Worm (Caenorhabditis elegans) whole organism, L4 larva: ENCODE results near the gene tra-1.

Experiments
- F26F4.8 ChIP-seq: fragments of 200-800 bp; sonication (Bioruptor generic); conservative IDR thresholded peaks from 2 replicates; pipeline ENCODE4 v1.3.6; 2022; ENCODE audit warnings: missing genetic modification characterization, missing compliant biosample characterization
- F37D6.2 ChIP-seq: sonication (generic microtip); optimal IDR thresholded peaks from 2 replicates; lab custom pipeline; 2016; ENCODE audit warnings: mild to moderate bottlenecking, missing genetic modification characterization, missing compliant biosample characterization
- R02D3.7 ChIP-seq: fragments of 150-350 bp; sonication (generic microtip); optimal IDR thresholded peaks from 3 replicates; lab custom pipeline; 2014; ENCODE audit warnings: missing biosample characterization, missing genetic modification characterization
- T20F7.1 ChIP-seq: fragments of 200-800 bp; sonication (Bioruptor generic); optimal IDR thresholded peaks from 2 replicates; lab custom pipeline; 2018; ENCODE audit warnings: mild to moderate bottlenecking, missing genetic modification characterization, missing compliant biosample characterization
- Y105C5A.15 ChIP-seq: fragments of 200-800 bp; sonication (Bioruptor generic); IDR thresholded peaks from 2 replicates; pipeline ENCODE4 v1.3.6; 2022; ENCODE audit warnings: missing genetic modification characterization, missing compliant biosample characterization
- Y75B8A.6 ChIP-seq: fragments of 200-800 bp; sonication (Bioruptor generic); IDR thresholded peaks from 2 replicates; pipeline ENCODE4 v1.3.6; 2022; ENCODE audit warnings: missing genetic modification reagents, missing genetic modification characterization, missing compliant biosample characterization
- ZK546.5 ChIP-seq, 2 experiments: sonication (generic microtip); optimal IDR thresholded peaks; 2 replicates each; lab custom pipeline; 2017; ENCODE audit warnings: missing biosample characterization in 2 of 2, missing genetic modification characterization in 2 of 2
- aha-1 ChIP-seq: fragments of 150-350 bp; peaks from one replicate; lab custom pipeline; 2014; ENCODE audit warnings: missing biosample characterization, missing genetic modification characterization
- arid-1 ChIP-seq: fragments of 200-800 bp; sonication (Bioruptor generic); conservative IDR thresholded peaks from 2 replicates; pipeline ENCODE4 v1.3.6; 2022; ENCODE audit warnings: missing genetic modification reagents, missing genetic modification characterization, missing compliant biosample characterization
- ceh-62 ChIP-seq: sonication (generic microtip); optimal IDR thresholded peaks from 2 replicates; lab custom pipeline; 2017; ENCODE audit warnings: missing biosample characterization, missing genetic modification characterization
- ceh-82 ChIP-seq: sonication (generic microtip); optimal IDR thresholded peaks from 2 replicates; lab custom pipeline; 2017; ENCODE audit warnings: missing biosample characterization, missing genetic modification characterization
- cey-2 ChIP-seq: sonication (generic microtip); optimal IDR thresholded peaks from 3 replicates; lab custom pipeline; 2017; ENCODE audit warnings: missing genetic modification characterization, mild to moderate bottlenecking, missing compliant biosample characterization, antibody characterized with exemption, borderline replicate concordance; ENCODE audit not compliant: insufficient read depth
- ctbp-1 ChIP-seq: fragments of 200-800 bp; sonication (Bioruptor generic); IDR thresholded peaks from 2 replicates; pipeline ENCODE4 v1.3.6; 2022; ENCODE audit warnings: missing genetic modification reagents, missing genetic modification characterization, missing compliant biosample characterization
- daf-16 ChIP-seq, 3 experiments: sonication (generic microtip); optimal IDR thresholded peaks; 2 replicates each; lab custom pipeline; 2016 to 2017; ENCODE audit warnings: missing genetic modification characterization in 3 of 3, missing genetic modification reagents in 3 of 3, mild to moderate bottlenecking in 2 of 3, missing compliant biosample characterization in 2 of 3, missing biosample characterization in 1 of 3, moderate library complexity in 1 of 3
- dmd-6 ChIP-seq: fragments of 200-800 bp; sonication (Bioruptor generic); IDR thresholded peaks from 2 replicates; pipeline ENCODE4 v1.3.6; 2022; ENCODE audit warnings: missing genetic modification reagents, missing genetic modification characterization, missing compliant biosample characterization
- dmd-8 ChIP-seq: fragments of 200-800 bp; sonication (Bioruptor generic); IDR thresholded peaks from 2 replicates; pipeline ENCODE4 v1.3.6; 2022; ENCODE audit warnings: missing genetic modification characterization, missing compliant biosample characterization
- dpl-1 ChIP-seq: fragments of 150-350 bp; optimal IDR thresholded peaks from 2 replicates; lab custom pipeline; 2014; ENCODE audit warnings: missing biosample characterization, missing genetic modification reagents, missing genetic modification characterization
- dve-1 ChIP-seq: sonication (generic microtip); optimal IDR thresholded peaks from 2 replicates; lab custom pipeline; 2017; ENCODE audit warnings: antibody characterized with exemption, mild to moderate bottlenecking, missing genetic modification characterization, missing compliant biosample characterization; ENCODE audit not compliant: insufficient read depth
- egl-43 ChIP-seq: fragments of 200-800 bp; sonication (Bioruptor generic); IDR thresholded peaks from 2 replicates; pipeline ENCODE4 v1.3.6; 2022; ENCODE audit warnings: missing genetic modification reagents, missing genetic modification characterization, missing compliant biosample characterization
- gei-8 ChIP-seq: fragments of 200-800 bp; sonication (Bioruptor generic); optimal IDR thresholded peaks from 2 replicates; lab custom pipeline; 2018; ENCODE audit warnings: mild to moderate bottlenecking, missing genetic modification characterization, missing compliant biosample characterization
- hif-1 ChIP-seq, 2 experiments: sonication (generic microtip); optimal IDR thresholded peaks; 2 replicates each; lab custom pipeline; 2016 to 2017; ENCODE audit warnings: missing compliant biosample characterization in 2 of 2, missing genetic modification characterization in 2 of 2, missing genetic modification reagents in 2 of 2, missing genotype in 2 of 2, mild to moderate bottlenecking in 1 of 2
- hlh-11 ChIP-seq: fragments of 200-800 bp; sonication (Bioruptor generic); optimal IDR thresholded peaks from 2 replicates; lab custom pipeline; 2018; ENCODE audit warnings: mild to moderate bottlenecking, missing genetic modification characterization, missing compliant biosample characterization
- hlh-30 ChIP-seq: sonication (generic microtip); optimal IDR thresholded peaks from 2 replicates; lab custom pipeline; 2017; ENCODE audit warnings: antibody characterized with exemption, mild to moderate bottlenecking, missing genetic modification characterization, missing compliant biosample characterization; ENCODE audit not compliant: insufficient read depth
- lin-39 ChIP-seq: fragments of 150-350 bp; optimal IDR thresholded peaks from 2 replicates; lab custom pipeline; 2014; ENCODE audit warnings: missing biosample characterization, missing genetic modification reagents, missing genetic modification characterization
- madf-9 ChIP-seq: fragments of 200-800 bp; sonication (Bioruptor generic); conservative IDR thresholded peaks from 2 replicates; pipeline ENCODE4 v1.3.6; 2022; ENCODE audit warnings: missing genetic modification reagents, missing genetic modification characterization, missing compliant biosample characterization
- mdl-1 ChIP-seq, 2 experiments: fragments of 150-350 bp in 1 of 2; sonication (generic microtip) in 1 of 2; optimal IDR thresholded peaks; 2 replicates each; lab custom pipeline; 2014 to 2017; ENCODE audit warnings: missing biosample characterization in 2 of 2, missing genetic modification characterization in 2 of 2
- mep-1 ChIP-seq: fragments of 150-350 bp; sonication (generic microtip); optimal IDR thresholded peaks from 3 replicates; lab custom pipeline; 2014; ENCODE audit warnings: missing biosample characterization, missing genetic modification characterization
- nhr-102 ChIP-seq: sonication (generic microtip); optimal IDR thresholded peaks from 2 replicates; lab custom pipeline; 2016; ENCODE audit warnings: mild to moderate bottlenecking, missing genetic modification characterization, moderate library complexity, missing compliant biosample characterization
- nhr-237 ChIP-seq: sonication (generic microtip); optimal IDR thresholded peaks from 2 replicates; lab custom pipeline; 2017; ENCODE audit warnings: missing biosample characterization, missing genetic modification characterization
- nhr-28 ChIP-seq: fragments of 150-350 bp; optimal IDR thresholded peaks from 2 replicates; lab custom pipeline; 2014; ENCODE audit warnings: missing biosample characterization, missing genetic modification characterization
- nhr-6 ChIP-seq: fragments of 150-350 bp; optimal IDR thresholded peaks from 2 replicates; lab custom pipeline; 2014; ENCODE audit warnings: missing biosample characterization, missing genetic modification characterization
- pha-4 ChIP-seq, 2 experiments: fragments of 150-350 bp in 1 of 2; fragments of 200-800 bp in 1 of 2; sonication (Bioruptor generic) in 1 of 2; IDR thresholded peaks in 1 of 2; optimal IDR thresholded peaks in 1 of 2; 2 replicates each; pipeline versions ENCODE4 v1.3.6 to Lab custom; 2014 to 2022; ENCODE audit warnings: missing genetic modification characterization in 2 of 2, missing genetic modification reagents in 2 of 2, missing biosample characterization in 1 of 2, missing compliant biosample characterization in 1 of 2
- pqm-1 ChIP-seq: sonication (generic microtip); optimal IDR thresholded peaks from 2 replicates; lab custom pipeline; 2017; ENCODE audit warnings: missing biosample characterization, missing genetic modification characterization
- saeg-2 ChIP-seq: fragments of 200-800 bp; sonication (Bioruptor generic); IDR thresholded peaks from 2 replicates; pipeline ENCODE4 v1.3.6; 2022; ENCODE audit warnings: missing genetic modification reagents, missing genetic modification characterization, missing compliant biosample characterization
- sdz-12 ChIP-seq: fragments of 200-800 bp; sonication (Bioruptor generic); optimal IDR thresholded peaks from 2 replicates; lab custom pipeline; 2018; ENCODE audit warnings: mild to moderate bottlenecking, missing genetic modification characterization, missing compliant biosample characterization
- skn-1 ChIP-seq: fragments of 150-350 bp; optimal IDR thresholded peaks from 2 replicates; lab custom pipeline; 2014; ENCODE audit warnings: missing biosample characterization, missing genetic modification characterization
- snpc-1.2 ChIP-seq: fragments of 200-800 bp; sonication (Bioruptor generic); IDR thresholded peaks from 2 replicates; pipeline ENCODE4 v1.3.6; 2022; ENCODE audit warnings: missing genetic modification reagents, missing genetic modification characterization, missing compliant biosample characterization
- unc-130 ChIP-seq: sonication (generic microtip); optimal IDR thresholded peaks from 2 replicates; lab custom pipeline; 2016; ENCODE audit warnings: missing genetic modification reagents, missing genetic modification characterization, missing compliant biosample characterization
- unc-62 ChIP-seq, 3 experiments: fragments of 150-350 bp in 1 of 3; sonication (generic microtip); optimal IDR thresholded peaks in 2 of 3; peaks in 1 of 3; 1 replicate in 1 of 3; 2 replicates in 2 of 3; lab custom pipeline; 2014 to 2017; ENCODE audit warnings: missing biosample characterization in 3 of 3, missing genetic modification characterization in 3 of 3, missing genetic modification reagents in 3 of 3, missing genotype in 1 of 3
- zag-1 ChIP-seq: fragments of 150-350 bp; optimal IDR thresholded peaks from 2 replicates; lab custom pipeline; 2014; ENCODE audit warnings: missing biosample characterization, missing genetic modification characterization
- zip-2 ChIP-seq: fragments of 150-350 bp; optimal IDR thresholded peaks from 2 replicates; lab custom pipeline; 2014; ENCODE audit warnings: missing biosample characterization, missing genetic modification characterization
- ztf-11 ChIP-seq: fragments of 150-350 bp; optimal IDR thresholded peaks from 2 replicates; lab custom pipeline; 2014; ENCODE audit warnings: missing biosample characterization, missing genetic modification characterization

tra-1 gene

ce11 chrIII:11243421-11243820, 48.4 kb upstream of the tra-1 start (continued):
- TF ChIP-seq F37D6.2 (tag; lab: Kevin White, UChicago) (no peak), ZK546.5 (tag; optimal IDR thresholded peaks at IDR 0.05; lab: Kevin White, UChicago) (no peak), unc-62 (GFP tag; optimal IDR thresholded peaks at IDR 0.05 in 1 of 2; lab: Kevin White, UChicago) (peak in 1 of 2 experiments; percentile 99), unc-62 (tag; optimal IDR thresholded peaks at IDR 0.05; lab: Kevin White, UChicago) (no peak), skn-1 (tag; lab: Kevin White, UChicago) (no peak), ztf-11 (no peak), mep-1 (tag; lab: Kevin White, UChicago) (peak; percentile 91), nhr-237 (tag; lab: Kevin White, UChicago) (no peak), F26F4.8 (GFP tag; lab: Robert Waterston, UW) (no peak), saeg-2 (GFP tag; lab: Robert Waterston, UW) (no peak), unc-130 (no peak), gei-8 (GFP tag; lab: Kevin White, UChicago) (no peak), ceh-82 (tag; lab: Kevin White, UChicago) (no peak)
- TF ChIP-seq, all 104 proteins: peak for 32

- TF ChIP-seq gei-8 (GFP tag; lab: Kevin White, UChicago) = no peak
- TF ChIP-seq dve-1 = peak; percentile 3
- peak; percentile 89 for TF ChIP-seq pqm-1
- TF ChIP-seq ceh-82 (tag; lab: Kevin White, UChicago) = no peak
- no peak for TF ChIP-seq Y75B8A.6 (GFP tag; lab: Robert Waterston, UW)
- peak; percentile 38; the same call in 1 of the 2 replicates for TF ChIP-seq dmd-6 (GFP tag; lab: Robert Waterston, UW)
- TF ChIP-seq arid-1 = no peak
- TF ChIP-seq nhr-28 (tag; lab: Kevin White, UChicago) = peak; percentile 96
- TF ChIP-seq dpl-1 (GFP tag; lab: Kevin White, UChicago) = no peak
- TF ChIP-seq snpc-1.2 = no peak
- peak in 1 of 2 experiments; percentile 54 for TF ChIP-seq unc-62 (GFP tag; optimal IDR thresholded peaks at IDR 0.05 in 1 of 2; lab: Kevin White, UChicago)
- TF ChIP-seq unc-62 (tag; optimal IDR thresholded peaks at IDR 0.05; lab: Kevin White, UChicago) = no peak
- TF ChIP-seq daf-16 (GFP tag; optimal IDR thresholded peaks at IDR 0.05; lab: Kevin White, UChicago) = no peak
- peak; percentile 21 for TF ChIP-seq daf-16 (tag; optimal IDR thresholded peaks at IDR 0.05; lab: Kevin White, UChicago)
- TF ChIP-seq ceh-62 (tag; lab: Kevin White, UChicago) = no peak
- no peak for TF ChIP-seq egl-43 (GFP tag; lab: Robert Waterston, UW)
- TF ChIP-seq nhr-102 (tag; lab: Kevin White, UChicago) = no peak
- TF ChIP-seq hlh-11 (tag; lab: Kevin White, UChicago) = peak; percentile 46
- TF ChIP-seq aha-1 (tag; lab: Kevin White, UChicago) = peak; percentile 69
- no peak for TF ChIP-seq ctbp-1 (GFP tag; lab: Robert Waterston, UW)
These were observed 46.7 kb upstream of the tra-1 start for ce11 chrIII:11241583-11242187.

ce11 chrIII:11240776-11241175, 45.8 kb upstream of the tra-1 start:
- TF ChIP-seq hif-1 (tag; optimal IDR thresholded peaks at IDR 0.05; lab: Kevin White, UChicago) = no peak
- peak; percentile 85 for TF ChIP-seq nhr-28 (tag; lab: Kevin White, UChicago)
- TF ChIP-seq pqm-1 = peak; percentile 21
- no peak for TF ChIP-seq daf-16 (GFP tag; optimal IDR thresholded peaks at IDR 0.05; lab: Kevin White, UChicago)
- peak; percentile 40 for TF ChIP-seq daf-16 (tag; optimal IDR thresholded peaks at IDR 0.05; lab: Kevin White, UChicago)
- TF ChIP-seq madf-9 (GFP tag; lab: Robert Waterston, UW) = no peak
- TF ChIP-seq hlh-11 (tag; lab: Kevin White, UChicago) = peak; percentile 16
- TF ChIP-seq nhr-6 (tag; lab: Kevin White, UChicago) = peak; percentile 35
- TF ChIP-seq hlh-30 (tag; lab: Kevin White, UChicago) = peak; percentile 26
- TF ChIP-seq dmd-6 (GFP tag; lab: Robert Waterston, UW) = peak; percentile 34; the same call in 1 of the 2 replicates
- no peak for TF ChIP-seq nhr-102 (tag; lab: Kevin White, UChicago)
- TF ChIP-seq ZK546.5 (tag; optimal IDR thresholded peaks at IDR 0.05; lab: Kevin White, UChicago) = no peak
- peak; percentile 11 for TF ChIP-seq mep-1 (tag; lab: Kevin White, UChicago)
- no peak for TF ChIP-seq zip-2 (tag; lab: Kevin White, UChicago)
- peak in 1 of 2 experiments; percentile 16 for TF ChIP-seq unc-62 (GFP tag; optimal IDR thresholded peaks at IDR 0.05 in 1 of 2; lab: Kevin White, UChicago)
- TF ChIP-seq unc-62 (tag; optimal IDR thresholded peaks at IDR 0.05; lab: Kevin White, UChicago) = no peak
- no peak for TF ChIP-seq zag-1 (tag; lab: Kevin White, UChicago)
- no peak for TF ChIP-seq skn-1 (tag; lab: Kevin White, UChicago)
- TF ChIP-seq mdl-1 (tag; optimal IDR thresholded peaks at IDR 0.05; lab: Kevin White, UChicago) = no peak
- TF ChIP-seq lin-39 (tag; lab: Kevin White, UChicago) = no peak
- peak; percentile 9 for TF ChIP-seq aha-1 (tag; lab: Kevin White, UChicago)
- no peak for TF ChIP-seq cey-2 (tag; lab: Kevin White, UChicago)
- TF ChIP-seq dmd-8 (GFP tag; lab: Robert Waterston, UW) = no peak
- TF ChIP-seq dve-1 = peak; percentile 35
- TF ChIP-seq pha-4 (GFP tag; IDR thresholded peaks at IDR 0.05; lab: Robert Waterston, UW) = no peak
- TF ChIP-seq pha-4 (tag; optimal IDR thresholded peaks at IDR 0.05; lab: Kevin White, UChicago) = no peak
- no peak for TF ChIP-seq egl-43 (GFP tag; lab: Robert Waterston, UW)
- no peak for TF ChIP-seq R02D3.7 (tag; lab: Kevin White, UChicago)
- TF ChIP-seq sdz-12 (GFP tag; lab: Kevin White, UChicago) = no peak
- no peak for TF ChIP-seq T20F7.1 (GFP tag; lab: Kevin White, UChicago)
- no peak for TF ChIP-seq Y105C5A.15 (GFP tag; lab: Robert Waterston, UW)
- TF ChIP-seq, all 104 proteins: peak for 11
